Fruit fly (Drosophila melanogaster): ENCODE results near the gene Kaz.

Kaz gene

DNA sequence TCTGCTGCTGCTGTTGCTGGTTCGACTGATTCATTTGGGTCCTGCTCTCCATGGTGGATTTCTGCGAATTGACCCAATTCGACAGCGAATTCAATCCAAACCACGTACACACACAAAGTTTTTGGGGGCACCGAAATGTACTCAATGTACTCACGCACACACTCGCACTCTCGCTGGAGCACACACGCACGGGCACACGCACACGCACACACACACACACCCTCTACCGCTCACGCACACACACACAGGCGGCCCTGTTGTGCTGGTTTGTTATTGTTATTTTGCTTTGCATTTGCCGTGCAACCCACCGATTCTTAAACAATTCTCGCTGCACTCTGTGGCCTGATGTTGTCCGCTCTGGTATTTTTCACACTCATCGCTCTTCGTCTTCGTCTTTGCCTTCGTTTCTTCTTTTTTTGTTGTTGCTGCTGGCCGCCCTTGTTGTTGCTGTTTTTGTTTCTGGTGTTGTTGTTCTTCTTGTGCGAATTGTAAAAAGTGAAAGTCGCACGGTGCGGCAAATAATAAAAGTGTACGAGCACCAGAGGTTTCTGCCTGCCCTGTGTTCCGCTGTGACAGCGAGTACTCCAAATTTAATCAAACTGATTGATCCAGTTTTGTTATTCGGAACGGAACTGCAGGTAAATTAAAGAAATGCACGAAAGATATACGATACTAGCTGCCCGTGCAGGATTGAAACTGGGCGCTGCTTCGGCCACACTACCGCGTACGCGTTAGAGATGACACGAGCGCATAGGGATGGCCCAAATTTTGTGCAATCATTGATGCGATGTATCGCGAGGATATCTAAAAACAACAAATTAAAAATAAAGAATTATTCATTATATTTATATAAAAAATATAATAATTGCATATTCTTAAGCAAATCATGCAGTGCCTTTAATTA, 46.4 kb upstream of the Kaz start, which contains the start of gene CG3744 (continued):
- peak; percentile 83 for TF ChIP-seq toy (GFP tag; IDR thresholded peaks at IDR 0.05)
- peak; percentile 95 for TF ChIP-seq CG10366 (GFP tag; IDR thresholded peaks at IDR 0.05)
- peak; percentile 95 for TF ChIP-seq Blimp-1 (GFP tag; optimal IDR thresholded peaks at IDR 0.05)
- peak; percentile 90 for TF ChIP-seq CG8924 (tag; optimal IDR thresholded peaks at IDR 0.05)
- peak; percentile 80 for TF ChIP-seq kni (GFP tag; optimal IDR thresholded peaks at IDR 0.05)
- peak; percentile 85 for TF ChIP-seq Usf (GFP tag; optimal IDR thresholded peaks at IDR 0.05)
- TF ChIP-seq CG2202 (tag; optimal IDR thresholded peaks at IDR 0.05): peak; percentile 57
- TF ChIP-seq dan (GFP tag; IDR thresholded peaks at IDR 0.05): peak; percentile 34; the same call in 1 of the 2 replicates
- peak; percentile 88 for TF ChIP-seq CG10959 (GFP tag; IDR thresholded peaks at IDR 0.05)
- peak; percentile 81 for TF ChIP-seq CG4820 (GFP tag; optimal IDR thresholded peaks at IDR 0.05)
- TF ChIP-seq CG10267 (tag; optimal IDR thresholded peaks at IDR 0.05): peak; percentile 85
- TF ChIP-seq Neu2 (GFP tag; optimal IDR thresholded peaks at IDR 0.05; ENCODE audit: borderline replicate concordance): no peak
- peak; percentile 89 for TF ChIP-seq CG10654 (GFP tag; optimal IDR thresholded peaks at IDR 0.05)
- TF ChIP-seq CG12744 (GFP tag; optimal IDR thresholded peaks at IDR 0.05): peak; percentile 60
- TF ChIP-seq CG17829 (tag; optimal IDR thresholded peaks at IDR 0.05): peak; percentile 91
- TF ChIP-seq CG1024 (GFP tag; IDR thresholded peaks at IDR 0.05): peak; percentile 85
- TF ChIP-seq cg (GFP tag; optimal IDR thresholded peaks at IDR 0.05): peak; percentile 96
- peak; percentile 94 for TF ChIP-seq Xbp1 (GFP tag; optimal IDR thresholded peaks at IDR 0.05)
- peak; percentile 68 for TF ChIP-seq pum (GFP tag; optimal IDR thresholded peaks at IDR 0.05)
- peak; percentile 79 to 87 for TF ChIP-seq Hr51 (GFP tag; optimal IDR thresholded peaks at IDR 0.05)
- peak; percentile 54 for TF ChIP-seq Max (GFP tag; optimal IDR thresholded peaks at IDR 0.05)
- TF ChIP-seq Ada2b (GFP tag; IDR thresholded peaks at IDR 0.05): peak; percentile 93
- TF ChIP-seq pzg (GFP tag; optimal IDR thresholded peaks at IDR 0.05): peak; percentile 57
- no peak for TF ChIP-seq CG14965 (GFP tag; optimal IDR thresholded peaks at IDR 0.05; ENCODE audit: borderline replicate concordance)
- TF ChIP-seq ase (GFP tag; IDR thresholded peaks at IDR 0.05): peak; percentile 95
- TF ChIP-seq ac (GFP tag; optimal IDR thresholded peaks at IDR 0.05): peak; percentile 20
- peak; percentile 70 for TF ChIP-seq ash1 (GFP tag; optimal IDR thresholded peaks at IDR 0.05)
- peak; percentile 43 for TF ChIP-seq gcm2 (GFP tag; optimal IDR thresholded peaks at IDR 0.05)
- TF ChIP-seq zen (tag; optimal IDR thresholded peaks at IDR 0.05): peak; percentile 79
- TF ChIP-seq CG17361 (GFP tag; IDR thresholded peaks at IDR 0.05): peak; percentile 92
- TF ChIP-seq CG11456 (GFP tag; IDR thresholded peaks at IDR 0.05): peak; percentile 98
- peak; percentile 95 for TF ChIP-seq NfI (GFP tag; optimal IDR thresholded peaks at IDR 0.05)
- peak; percentile 77 for TF ChIP-seq CG10321 (GFP tag; IDR thresholded peaks at IDR 0.05)
- TF ChIP-seq abd-A (tag; optimal IDR thresholded peaks at IDR 0.05): no peak
- TF ChIP-seq CG30431 (GFP tag; optimal IDR thresholded peaks at IDR 0.05): peak; percentile 82
- peak; percentile 87 for TF ChIP-seq Optix (GFP tag; IDR thresholded peaks at IDR 0.05)
- TF ChIP-seq ttk (GFP tag; IDR thresholded peaks at IDR 0.05): peak; percentile 89
- TF ChIP-seq bigmax (GFP tag; optimal IDR thresholded peaks at IDR 0.05): no peak
- TF ChIP-seq CG2120 (GFP tag; optimal IDR thresholded peaks at IDR 0.05): peak; percentile 92
- TF ChIP-seq gcm (GFP tag; optimal IDR thresholded peaks at IDR 0.05): peak; percentile 76
- peak; percentile 96 for TF ChIP-seq Doc3 (GFP tag; IDR thresholded peaks at IDR 0.05; ENCODE audit: partially characterized antibody)
- peak; percentile 42 for TF ChIP-seq Atf-2 (GFP tag; optimal IDR thresholded peaks at IDR 0.05)
- TF ChIP-seq NC2α (GFP tag; optimal IDR thresholded peaks at IDR 0.05): peak; percentile 45
- peak; percentile 7 to 86 for TF ChIP-seq bsh (GFP tag; optimal IDR thresholded peaks at IDR 0.05)
- TF ChIP-seq maf-S (GFP tag; optimal IDR thresholded peaks at IDR 0.05): peak; percentile 36
- TF ChIP-seq ham (GFP tag; IDR thresholded peaks at IDR 0.05): peak; percentile 52; the same call in 1 of the 2 replicates
- peak; percentile 93 for TF ChIP-seq otp (GFP tag; IDR thresholded peaks at IDR 0.05)
- peak; percentile 88 for TF ChIP-seq CG15514 (GFP tag; optimal IDR thresholded peaks at IDR 0.05)

Measured in whole organism, embryonic.